Worm (Caenorhabditis elegans): ENCODE data around the gene srh-244.

- TF ChIP-seq nhr-76 (tag; optimal IDR thresholded peaks at IDR 0.05) (no peak), aly-2 (tag; optimal IDR thresholded peaks at IDR 0.05) (no peak), snpc-4 (tag; optimal IDR thresholded peaks at IDR 0.05) (no peak), nhr-11 (tag; optimal IDR thresholded peaks at IDR 0.05) (no peak)
Measured at ce11 chrV:7356684-7357083, 13.1 kb downstream of the srh-244 start, which contains the start of gene C03G6.21.

All from whole organism, L3 larva.